Worm (Caenorhabditis elegans): Measurements from ENCODE around the gene ZK1321.1.

Gene ZK1321.1

DNA sequence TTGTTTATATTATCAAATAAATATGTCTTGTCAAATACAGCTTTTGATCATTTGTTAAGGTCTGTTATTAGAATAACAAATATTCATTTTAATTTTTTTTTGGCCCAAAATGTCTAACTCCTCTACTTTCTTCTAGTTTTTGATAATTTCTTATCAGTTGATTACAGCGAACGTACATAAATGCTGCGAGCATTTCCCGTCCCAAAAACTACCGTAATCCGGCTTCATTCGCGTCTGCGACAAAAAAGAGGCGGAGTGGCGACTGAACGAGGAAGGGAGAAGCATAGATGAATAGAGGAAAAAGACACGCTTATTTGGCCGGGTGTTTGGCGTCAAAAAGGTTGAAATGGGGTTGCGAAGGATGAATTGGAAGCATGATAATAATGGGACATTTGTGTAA lies 13.3 kb upstream of the ZK1321.1 start:
- TF ChIP-seq mml-1 (tag; optimal IDR thresholded peaks at IDR 0.05) (no peak), ceh-28 (tag; optimal IDR thresholded peaks at IDR 0.05) (no peak), elt-2 (tag; optimal IDR thresholded peaks at IDR 0.05) (peak; percentile 94), nfya-1 (tag; optimal IDR thresholded peaks at IDR 0.05; ENCODE audit: insufficient read depth) (peak; percentile 34), nhr-67 (tag; optimal IDR thresholded peaks at IDR 0.05) (no peak), pqm-1 (tag; optimal IDR thresholded peaks at IDR 0.05) (peak; percentile 83), fkh-10 (GFP tag; optimal IDR thresholded peaks at IDR 0.05) (no peak), unc-62 (GFP tag; optimal IDR thresholded peaks at IDR 0.05) (no peak), pha-4 (tag; optimal IDR thresholded peaks at IDR 0.05) (peak; percentile 50)

- TF ChIP-seq nhr-237 (tag; optimal IDR thresholded peaks at IDR 0.05) (no peak), elt-2 (tag; optimal IDR thresholded peaks at IDR 0.05) (peak; percentile 49), unc-39 (tag; optimal IDR thresholded peaks at IDR 0.05) (no peak), elt-3 (tag; optimal IDR thresholded peaks at IDR 0.05) (no peak)
Observed at ce11 chrII:9741400-9741799, 12.4 kb upstream of the ZK1321.1 start.

ce11 chrII:9742784-9743183 lies 11.0 kb upstream of the ZK1321.1 start, which contains the start of gene pno-1:
pno-1 (minus strand) TSS chrII:9742884.
- no peak for TF ChIP-seq nhr-25 (tag; optimal IDR thresholded peaks at IDR 0.05)
- no peak for TF ChIP-seq R02D3.7 (tag; optimal IDR thresholded peaks at IDR 0.05)
- no peak for TF ChIP-seq aly-2 (tag; optimal IDR thresholded peaks at IDR 0.05)
- TF ChIP-seq ama-1 (optimal IDR thresholded peaks at IDR 0.05): no peak
- TF ChIP-seq ceh-9 (tag; optimal IDR thresholded peaks at IDR 0.05): no peak
- TF ChIP-seq mdl-1 (tag; optimal IDR thresholded peaks at IDR 0.05): no peak
- no peak for TF ChIP-seq pha-4 (tag; optimal IDR thresholded peaks at IDR 0.05)
- no peak for TF ChIP-seq ceh-28 (tag; optimal IDR thresholded peaks at IDR 0.05)
- TF ChIP-seq ztf-11 (tag; optimal IDR thresholded peaks at IDR 0.05): no peak
- TF ChIP-seq daf-12 (tag; optimal IDR thresholded peaks at IDR 0.05): no peak
- no peak for TF ChIP-seq nhr-28 (tag; optimal IDR thresholded peaks at IDR 0.05)
- no peak for TF ChIP-seq elt-3 (tag; optimal IDR thresholded peaks at IDR 0.05)
- no peak for TF ChIP-seq skn-1 (tag; optimal IDR thresholded peaks at IDR 0.05)
- TF ChIP-seq nhr-23 (tag; optimal IDR thresholded peaks at IDR 0.05): no peak
- TF ChIP-seq hmg-11 (tag; optimal IDR thresholded peaks at IDR 0.05): no peak

DNA sequence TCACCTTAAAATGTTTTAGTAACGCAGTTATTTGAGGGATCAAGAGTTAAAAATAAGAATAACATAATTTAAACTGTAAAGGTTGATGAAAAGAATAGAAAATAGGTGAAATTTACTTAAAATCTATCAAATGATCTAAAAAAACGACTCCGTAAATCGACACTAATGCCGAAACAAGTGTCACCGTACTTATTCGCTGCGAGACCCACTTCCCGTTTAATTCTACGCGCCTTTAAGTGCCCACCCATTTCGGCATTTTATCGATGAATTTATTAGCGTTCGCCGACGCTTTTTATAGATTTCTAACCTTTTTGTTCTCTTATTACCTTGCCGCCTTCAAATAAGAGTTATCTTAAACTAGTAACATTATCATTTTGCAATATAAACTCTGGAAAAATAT lies 7.8 kb upstream of the ZK1321.1 start, which contains the start of the genes Y53C12B.1 and nos-3:
TSS of gene Y53C12B.1 (minus strand) at position 10 of the 400 bp plus-strand sequence.
TSS of gene nos-3 (plus strand) at position 248 of the 400 bp plus-strand sequence.
- TF ChIP-seq nfya-1 (tag; optimal IDR thresholded peaks at IDR 0.05; ENCODE audit: insufficient read depth) (peak; percentile 97), nhr-23 (tag; optimal IDR thresholded peaks at IDR 0.05) (peak; percentile 91), egl-5 (tag; optimal IDR thresholded peaks at IDR 0.05) (peak; percentile 79), zag-1 (tag; optimal IDR thresholded peaks at IDR 0.05) (no peak), R02D3.7 (tag; optimal IDR thresholded peaks at IDR 0.05) (peak; percentile 96), fos-1 (tag; optimal IDR thresholded peaks at IDR 0.05) (no peak), ZK546.5 (tag; optimal IDR thresholded peaks at IDR 0.05) (no peak), daf-12 (tag; optimal IDR thresholded peaks at IDR 0.05) (no peak), egl-27 (tag; optimal IDR thresholded peaks at IDR 0.05) (no peak), eor-1 (tag; optimal IDR thresholded peaks at IDR 0.05) (no peak), elt-3 (tag; optimal IDR thresholded peaks at IDR 0.05) (no peak), nhr-43 (tag; optimal IDR thresholded peaks at IDR 0.05; ENCODE audit: poor library complexity, severe bottlenecking) (peak; percentile 69), elt-2 (tag; optimal IDR thresholded peaks at IDR 0.05) (peak; percentile 55), pqm-1 (tag; optimal IDR thresholded peaks at IDR 0.05) (peak; percentile 71), ceh-28 (tag; optimal IDR thresholded peaks at IDR 0.05) (peak; percentile 64), ceh-16 (tag; optimal IDR thresholded peaks at IDR 0.05) (no peak), nhr-11 (tag; optimal IDR thresholded peaks at IDR 0.05) (no peak), ceh-9 (tag; optimal IDR thresholded peaks at IDR 0.05) (no peak), lsy-12 (tag; optimal IDR thresholded peaks at IDR 0.05) (no peak), nhr-67 (tag; optimal IDR thresholded peaks at IDR 0.05) (no peak), pha-4 (tag; optimal IDR thresholded peaks at IDR 0.05) (peak; percentile 93), sea-2 (GFP tag; optimal IDR thresholded peaks at IDR 0.05) (no peak), nhr-237 (tag; optimal IDR thresholded peaks at IDR 0.05) (no peak), ztf-11 (tag; optimal IDR thresholded peaks at IDR 0.05) (no peak), lin-39 (tag; optimal IDR thresholded peaks at IDR 0.05) (peak; percentile 92), unc-62 (GFP tag; optimal IDR thresholded peaks at IDR 0.05) (no peak), mml-1 (tag; optimal IDR thresholded peaks at IDR 0.05) (no peak), fkh-2 (tag; optimal IDR thresholded peaks at IDR 0.05) (no peak), lin-15B (tag; optimal IDR thresholded peaks at IDR 0.05) (peak; percentile 88), hmg-11 (tag; optimal IDR thresholded peaks at IDR 0.05) (peak; percentile 60), aly-2 (tag; optimal IDR thresholded peaks at IDR 0.05) (no peak), skn-1 (tag; optimal IDR thresholded peaks at IDR 0.05) (peak; percentile 73), nhr-28 (tag; optimal IDR thresholded peaks at IDR 0.05) (no peak), nhr-76 (tag; optimal IDR thresholded peaks at IDR 0.05) (no peak), elt-1 (tag; optimal IDR thresholded peaks at IDR 0.05) (peak; percentile 54), ceh-82 (tag; optimal IDR thresholded peaks at IDR 0.05) (no peak), jun-1 (tag; optimal IDR thresholded peaks at IDR 0.05) (no peak), ama-1 (optimal IDR thresholded peaks at IDR 0.05) (no peak), tbx-2 (tag; optimal IDR thresholded peaks at IDR 0.05) (no peak), mdl-1 (tag; optimal IDR thresholded peaks at IDR 0.05) (no peak), nhr-12 (tag; optimal IDR thresholded peaks at IDR 0.05) (no peak), nhr-77 (tag; optimal IDR thresholded peaks at IDR 0.05) (no peak)
